Worm (Caenorhabditis elegans): ENCODE results near the gene phy-4.

phy-4 gene

ce11 chrV:19527565-19527964 lies 14.1 kb upstream of the phy-4 start (continued):
- TF ChIP-seq sup-37 (GFP tag; optimal IDR thresholded peaks at IDR 0.05): no peak
- TF ChIP-seq sox-4 (tag; optimal IDR thresholded peaks at IDR 0.05): no peak
- TF ChIP-seq nhr-90 (tag; optimal IDR thresholded peaks at IDR 0.05; ENCODE audit: poor library complexity): peak; percentile 83
- no peak for TF ChIP-seq ama-1 (optimal IDR thresholded peaks at IDR 0.05)
- TF ChIP-seq xbp-1 (tag; optimal IDR thresholded peaks at IDR 0.05): no peak
- peak; percentile 48; the same call in 1 of the 2 replicates for TF ChIP-seq grh-1 (GFP tag; IDR thresholded peaks at IDR 0.05)
- peak; percentile 82 for TF ChIP-seq nhr-20 (tag; optimal IDR thresholded peaks at IDR 0.05)
- no peak for TF ChIP-seq fos-1 (tag; optimal IDR thresholded peaks at IDR 0.05)
- TF ChIP-seq dsc-1 (tag; optimal IDR thresholded peaks at IDR 0.05): no peak
- no peak for TF ChIP-seq ztf-11 (tag; optimal IDR thresholded peaks at IDR 0.05)
- no peak for TF ChIP-seq sptf-1 (tag; optimal IDR thresholded peaks at IDR 0.05)
- no peak for TF ChIP-seq pag-3 (tag; optimal IDR thresholded peaks at IDR 0.05; ENCODE audit: borderline replicate concordance, insufficient read depth)
- no peak for TF ChIP-seq zip-4 (GFP tag; optimal IDR thresholded peaks at IDR 0.05)
- no peak for TF ChIP-seq nhr-11 (tag; optimal IDR thresholded peaks at IDR 0.05)
- no peak for TF ChIP-seq ces-1 (GFP tag; optimal IDR thresholded peaks at IDR 0.05)
- peak in 1 of 2 experiments; percentile 95 for TF ChIP-seq mdl-1 (tag; optimal IDR thresholded peaks at IDR 0.05)
- TF ChIP-seq nhr-47 (tag; optimal IDR thresholded peaks at IDR 0.05): peak; percentile 41
- TF ChIP-seq ceh-8 (GFP tag; optimal IDR thresholded peaks at IDR 0.05): no peak
- no peak for TF ChIP-seq nhr-237 (tag; optimal IDR thresholded peaks at IDR 0.05)
- TF ChIP-seq nhr-84 (tag; optimal IDR thresholded peaks at IDR 0.05): no peak
- TF ChIP-seq pqm-1 (tag; optimal IDR thresholded peaks at IDR 0.05): peak; percentile 70
- peak; percentile 57 for TF ChIP-seq tbx-2 (tag; optimal IDR thresholded peaks at IDR 0.05)
- peak in 1 of 2 experiments; percentile 82 for TF ChIP-seq lin-35 (GFP tag; optimal IDR thresholded peaks at IDR 0.05)
- no peak for TF ChIP-seq mab-9 (GFP tag; IDR thresholded peaks at IDR 0.05)
- no peak for TF ChIP-seq egl-13 (tag; optimal IDR thresholded peaks at IDR 0.05)
- no peak for TF ChIP-seq lin-13 (GFP tag; optimal IDR thresholded peaks at IDR 0.05)
- no peak for TF ChIP-seq swsn-7 (tag; optimal IDR thresholded peaks at IDR 0.05)
- TF ChIP-seq tlp-1 (tag; optimal IDR thresholded peaks at IDR 0.05): peak; percentile 22
- no peak for TF ChIP-seq ceh-88 (GFP tag; IDR thresholded peaks at IDR 0.05)
- no peak for TF ChIP-seq fkh-4 (tag; optimal IDR thresholded peaks at IDR 0.05; ENCODE audit: borderline replicate concordance)
- TF ChIP-seq nhr-76 (tag; optimal IDR thresholded peaks at IDR 0.05): no peak
- TF ChIP-seq mep-1 (tag; optimal IDR thresholded peaks at IDR 0.05): no peak
- TF ChIP-seq lin-15B (tag; optimal IDR thresholded peaks at IDR 0.05): no peak
- TF ChIP-seq nhr-19 (GFP tag; conservative IDR thresholded peaks at IDR 0.05): peak; percentile 83
- TF ChIP-seq alr-1 (tag; optimal IDR thresholded peaks at IDR 0.05; ENCODE audit: borderline replicate concordance): no peak
- no peak for TF ChIP-seq aha-1 (tag; optimal IDR thresholded peaks at IDR 0.05)
- no peak for TF ChIP-seq hlh-17 (GFP tag; optimal IDR thresholded peaks at IDR 0.05; ENCODE audit: borderline replicate concordance)
- peak; percentile 40 for TF ChIP-seq blmp-1 (tag; optimal IDR thresholded peaks at IDR 0.05)
- no peak for TF ChIP-seq fkh-8 (tag; optimal IDR thresholded peaks at IDR 0.05)
- no peak for TF ChIP-seq irx-1 (tag; optimal IDR thresholded peaks at IDR 0.05)
- TF ChIP-seq C04F5.9 (tag; optimal IDR thresholded peaks at IDR 0.05): no peak

ce11 chrV:19526197-19526596 lies 12.7 kb upstream of the phy-4 start:
- no peak for TF ChIP-seq rnt-1 (tag; optimal IDR thresholded peaks at IDR 0.05)
- TF ChIP-seq elt-3 (tag; optimal IDR thresholded peaks at IDR 0.05): peak in 1 of 6 experiments; percentile 8
- TF ChIP-seq nhr-85 (tag): peak; percentile 84
- no peak for TF ChIP-seq nhr-11 (tag; optimal IDR thresholded peaks at IDR 0.05)
- no peak for TF ChIP-seq efl-1 (optimal IDR thresholded peaks at IDR 0.05)
- no peak for TF ChIP-seq efl-1 (GFP tag; optimal IDR thresholded peaks at IDR 0.05 in 1 of 2)
- TF ChIP-seq jun-1 (tag; optimal IDR thresholded peaks at IDR 0.05): no peak
- TF ChIP-seq zag-1 (tag; optimal IDR thresholded peaks at IDR 0.05): no peak
- TF ChIP-seq aha-1 (tag; optimal IDR thresholded peaks at IDR 0.05): no peak
- no peak for TF ChIP-seq Y116A8C.19 (tag; optimal IDR thresholded peaks at IDR 0.05; ENCODE audit: borderline replicate concordance)
- TF ChIP-seq hlh-17 (GFP tag; optimal IDR thresholded peaks at IDR 0.05; ENCODE audit: borderline replicate concordance): no peak
- no peak for TF ChIP-seq nhr-237 (tag; optimal IDR thresholded peaks at IDR 0.05)
- TF ChIP-seq mdl-1 (tag; optimal IDR thresholded peaks at IDR 0.05): no peak
- peak; percentile 24 for TF ChIP-seq nhr-71 (tag; optimal IDR thresholded peaks at IDR 0.05)
- no peak for TF ChIP-seq tlp-1 (tag; optimal IDR thresholded peaks at IDR 0.05)
- TF ChIP-seq nhr-20 (tag; optimal IDR thresholded peaks at IDR 0.05): peak; percentile 9
- TF ChIP-seq nhr-12 (tag; optimal IDR thresholded peaks at IDR 0.05): no peak
- TF ChIP-seq lin-39 (tag; optimal IDR thresholded peaks at IDR 0.05): no peak
- no peak for TF ChIP-seq ceh-8 (GFP tag; optimal IDR thresholded peaks at IDR 0.05)
- no peak for TF ChIP-seq snu-23 (GFP tag; optimal IDR thresholded peaks at IDR 0.05)
- TF ChIP-seq unc-86 (tag; optimal IDR thresholded peaks at IDR 0.05): no peak
- TF ChIP-seq lin-13 (GFP tag; optimal IDR thresholded peaks at IDR 0.05): no peak

All from whole organism, L1 larva.